Fruit fly (Drosophila melanogaster): Measurements from ENCODE around the gene Rim.

The Rim gene

DNA sequence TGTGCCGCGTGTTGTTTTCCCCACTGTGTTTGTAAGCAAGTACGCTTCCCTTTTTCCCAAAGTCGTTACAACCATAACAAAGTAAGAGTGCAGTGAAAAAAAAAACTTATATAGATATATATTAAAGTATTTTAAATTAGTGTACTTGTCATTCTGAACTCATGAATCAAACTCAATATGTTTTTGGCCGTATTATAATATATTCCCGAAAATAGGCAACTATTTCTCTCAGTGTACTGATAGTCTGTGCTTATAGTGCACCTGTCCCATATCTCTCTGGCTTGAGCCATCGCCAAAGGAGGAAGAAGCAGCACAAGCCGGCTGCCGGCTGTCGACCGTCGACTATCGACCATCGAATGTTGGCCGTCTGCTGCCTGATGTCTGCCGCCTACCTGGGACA is 24.7 kb upstream of the Rim start (continued):
- TF ChIP-seq Dip3 (GFP tag; optimal IDR thresholded peaks at IDR 0.05) (no peak), sens-2 (GFP tag; IDR thresholded peaks at IDR 0.05) (peak; percentile 80), CG8765 (GFP tag; IDR thresholded peaks at IDR 0.05) (peak; percentile 88), Ets65A (GFP tag) (peak; percentile 91), CG7928 (GFP tag; optimal IDR thresholded peaks at IDR 0.05) (no peak), Six4 (GFP tag; optimal IDR thresholded peaks at IDR 0.05) (peak; percentile 18), tll (GFP tag; optimal IDR thresholded peaks at IDR 0.05) (peak in 1 of 2 experiments; percentile 64), CG4282 (GFP tag; optimal IDR thresholded peaks at IDR 0.05) (no peak), kni (GFP tag; optimal IDR thresholded peaks at IDR 0.05) (peak; percentile 13), pan (optimal IDR thresholded peaks at IDR 0.05) (no peak), pan (GFP tag; optimal IDR thresholded peaks at IDR 0.05 in 1 of 2, IDR thresholded peaks at IDR 0.05 in 1 of 2) (peak in 1 of 2 experiments; percentile 68), gfzf (GFP tag; optimal IDR thresholded peaks at IDR 0.05) (no peak), knrl (GFP tag; IDR thresholded peaks at IDR 0.05; ENCODE audit: partially characterized antibody) (no peak), her (GFP tag; optimal IDR thresholded peaks at IDR 0.05) (no peak), chn (GFP tag; optimal IDR thresholded peaks at IDR 0.05) (peak; percentile 71), CG8359 (GFP tag; optimal IDR thresholded peaks at IDR 0.05; ENCODE audit: borderline replicate concordance) (peak; percentile 56), CG18599 (GFP tag; optimal IDR thresholded peaks at IDR 0.05) (peak; percentile 47), nau (GFP tag; optimal IDR thresholded peaks at IDR 0.05) (no peak)

DNA sequence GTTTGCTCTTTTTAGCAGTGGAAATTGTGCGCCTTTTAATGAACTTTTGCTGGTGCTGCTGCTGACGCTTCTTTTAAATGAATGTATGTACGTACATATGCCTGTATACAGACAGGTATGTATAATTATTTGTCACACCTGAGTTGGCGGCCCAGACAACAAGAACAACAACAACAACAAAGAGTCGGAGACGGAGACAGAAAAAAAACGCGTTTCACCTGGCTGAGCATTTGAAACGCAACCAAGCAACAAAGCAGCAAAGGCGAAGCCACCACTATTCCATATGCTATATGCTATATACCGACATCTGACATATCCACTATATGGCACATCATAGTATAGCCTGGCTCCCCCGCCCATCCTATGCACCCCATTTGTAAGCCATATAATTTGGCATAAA is 22.3 kb upstream of the Rim start:
- TF ChIP-seq CG18619 (GFP tag; optimal IDR thresholded peaks at IDR 0.05) (no peak), H15 (GFP tag; IDR thresholded peaks at IDR 0.05) (no peak), PHDP (tag; optimal IDR thresholded peaks at IDR 0.05) (no peak), CG4360 (GFP tag; IDR thresholded peaks at IDR 0.05) (peak; percentile 55; the same call in 1 of the 2 replicates), pros (GFP tag; optimal IDR thresholded peaks at IDR 0.05) (peak; percentile 69), tna (GFP tag; IDR thresholded peaks at IDR 0.05; ENCODE audit: partially characterized antibody) (no peak), CG13894 (tag; optimal IDR thresholded peaks at IDR 0.05) (peak; percentile 39)

DNA sequence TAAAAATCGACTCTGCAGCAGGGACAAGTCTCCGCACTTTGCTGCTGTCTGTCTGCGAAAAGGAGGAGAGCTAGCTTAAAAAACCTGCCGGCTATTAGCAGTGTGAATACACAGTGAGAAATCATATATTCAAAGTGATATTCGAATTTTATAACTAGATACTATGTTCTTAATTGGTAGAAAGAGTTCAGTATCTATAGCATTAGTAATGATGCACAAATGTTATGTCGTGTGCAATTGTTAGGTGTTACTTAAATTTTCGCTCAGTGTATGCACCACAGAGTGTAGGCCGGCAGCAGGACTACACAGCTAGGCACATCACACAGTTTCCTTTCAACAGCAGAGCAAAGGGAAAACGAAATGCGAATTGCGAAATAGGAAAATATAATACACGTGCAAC is 18.4 kb upstream of the Rim start:
- TF ChIP-seq bowl (GFP tag; IDR thresholded peaks at IDR 0.05) (no peak), sens (GFP tag) (peak; percentile 68), CG3065 (GFP tag; optimal IDR thresholded peaks at IDR 0.05) (no peak), schlank (tag; optimal IDR thresholded peaks at IDR 0.05) (no peak), ara (GFP tag; IDR thresholded peaks at IDR 0.05) (no peak), dm (GFP tag; optimal IDR thresholded peaks at IDR 0.05) (no peak), CG8281 (tag; optimal IDR thresholded peaks at IDR 0.05) (no peak), CG11504 (tag; optimal IDR thresholded peaks at IDR 0.05) (no peak), dmrt11E (tag; optimal IDR thresholded peaks at IDR 0.05) (peak; percentile 2), prd (optimal IDR thresholded peaks at IDR 0.05) (no peak), prd (GFP tag; IDR thresholded peaks at IDR 0.05) (peak; percentile 39; the same call in 1 of the 3 replicates)

DNA sequence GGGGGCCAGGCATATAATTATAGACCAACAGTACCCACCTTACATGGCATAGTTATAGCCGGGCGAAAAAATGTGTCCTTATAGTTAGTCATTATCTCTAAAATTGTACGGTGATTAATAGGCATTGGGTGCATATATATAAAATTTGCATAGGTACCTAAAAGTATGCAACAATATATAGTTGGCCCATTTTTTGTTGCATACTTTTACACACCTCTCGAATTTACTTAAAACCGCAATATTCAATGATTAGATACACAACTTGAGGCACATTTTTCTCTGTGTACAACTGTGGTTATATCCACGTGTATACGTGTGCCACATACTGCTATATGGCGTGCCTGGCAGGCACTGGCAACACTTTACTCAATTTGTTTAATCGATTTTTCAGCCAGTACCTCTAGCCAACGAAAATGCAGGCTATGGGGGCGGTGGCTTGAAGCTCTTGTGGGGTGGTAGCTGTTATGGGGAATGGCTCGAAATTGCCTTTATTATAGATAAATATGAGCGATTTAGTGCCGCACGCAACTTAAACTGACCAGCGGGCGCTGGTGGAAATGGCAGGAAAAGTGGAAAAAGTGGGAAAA is 16.3 kb upstream of the Rim start:
- TF ChIP-seq CG18011 (GFP tag; optimal IDR thresholded peaks at IDR 0.05) (no peak), bbx (GFP tag; IDR thresholded peaks at IDR 0.05; ENCODE audit: partially characterized antibody) (no peak), CG4617 (GFP tag; optimal IDR thresholded peaks at IDR 0.05; ENCODE audit: borderline replicate concordance) (no peak), CG9932 (GFP tag; IDR thresholded peaks at IDR 0.05) (0 out of 2 replicates have a peak, but pooled peaks have one; percentile 4), run (tag; optimal IDR thresholded peaks at IDR 0.05) (no peak), ac (GFP tag; optimal IDR thresholded peaks at IDR 0.05) (no peak), CG13123 (GFP tag; optimal IDR thresholded peaks at IDR 0.05) (no peak), CG3847 (GFP tag; IDR thresholded peaks at IDR 0.05) (peak; percentile 19; the same call in 1 of the 2 replicates), CG18599 (GFP tag; optimal IDR thresholded peaks at IDR 0.05) (peak; percentile 46), wdn (GFP tag; IDR thresholded peaks at IDR 0.05) (no peak), CG9797 (GFP tag; optimal IDR thresholded peaks at IDR 0.05) (no peak), CG7987 (GFP tag; optimal IDR thresholded peaks at IDR 0.05) (no peak), CG8478 (optimal IDR thresholded peaks at IDR 0.05) (no peak), lilli (GFP tag; optimal IDR thresholded peaks at IDR 0.05) (no peak)
